Fruit fly (Drosophila melanogaster) whole organism, embryonic: ENCODE results near the gene 5-HT2B.
A peak's percentile ranks its signal among the peaks of the same experiment; 100 is the strongest.

Experiments used
- Ada2b ChIP-seq: fragments of 200-800 bp; sonication (Bioruptor generic); IDR thresholded peaks from 2 replicates; pipeline ENCODE4 v1.3.6; 2022; ENCODE audit warnings: missing biosample characterization, missing genetic modification characterization
- Adf1 ChIP-seq: fragments of 200-800 bp; sonication (Bioruptor generic); IDR thresholded peaks from 2 replicates; pipeline ENCODE4 v1.3.6; 2022; ENCODE audit warnings: missing biosample characterization, missing genetic modification characterization
- Awh ChIP-seq: fragments of 200-800 bp; sonication (Bioruptor generic); IDR thresholded peaks from 2 replicates; pipeline ENCODE4, ENCODE4 v1.3.6; 2022; ENCODE audit warnings: missing biosample characterization, missing genetic modification characterization
- B-H1 ChIP-seq: fragments of 200-800 bp; sonication (Bioruptor generic); IDR thresholded peaks from 3 replicates; pipeline ENCODE4 v1.3.6; 2022; ENCODE audit warnings: missing biosample characterization, missing genetic modification characterization
- B-H2 ChIP-seq: fragments of 200-800 bp; sonication (Bioruptor generic); optimal IDR thresholded peaks from 2 replicates; lab custom pipeline; 2018; ENCODE audit warnings: missing biosample characterization, mild to moderate bottlenecking, missing genetic modification characterization
- CG10366 ChIP-seq: fragments of 200-800 bp; sonication (Bioruptor generic); IDR thresholded peaks from 2 replicates; pipeline ENCODE4 v1.3.6; 2022; ENCODE audit warnings: missing biosample characterization, missing genetic modification characterization
- CG11560 ChIP-seq: fragments of 200-800 bp; sonication (Bioruptor generic); IDR thresholded peaks from 3 replicates; pipeline ENCODE4 v1.3.6; 2022; ENCODE audit warnings: missing biosample characterization, missing genetic modification characterization
- CG15696 ChIP-seq: fragments of 200-800 bp; sonication (Bioruptor generic); optimal IDR thresholded peaks from 2 replicates; lab custom pipeline; 2019; ENCODE audit warnings: missing biosample characterization, mild to moderate bottlenecking, missing genetic modification characterization, moderate library complexity
- CG17829 ChIP-seq: fragments of 200-800 bp; optimal IDR thresholded peaks from 2 replicates; lab custom pipeline; 2019; ENCODE audit warnings: missing biosample characterization, mild to moderate bottlenecking, missing genetic modification characterization, moderate library complexity
- CG34422 ChIP-seq: fragments of 200-800 bp; sonication (Bioruptor generic); IDR thresholded peaks from 3 replicates; pipeline ENCODE4 v1.3.6; 2022; ENCODE audit warnings: missing biosample characterization, missing genetic modification characterization
- CG3726 ChIP-seq: fragments of 200-800 bp; sonication (Bioruptor generic); IDR thresholded peaks from 3 replicates; pipeline ENCODE4, ENCODE4 v1.3.6; 2022; ENCODE audit warnings: missing biosample characterization, missing genetic modification characterization
- CG3995 ChIP-seq: fragments of 200-800 bp; sonication (Bioruptor generic); optimal IDR thresholded peaks from 3 replicates; lab custom pipeline; 2016; ENCODE audit warnings: missing biosample characterization, missing genetic modification characterization
- CG4854 ChIP-seq: fragments of 200-800 bp; sonication (Bioruptor generic); optimal IDR thresholded peaks from 2 replicates; lab custom pipeline; 2016; ENCODE audit warnings: missing biosample characterization, missing genetic modification characterization, inconsistent platforms
- CG6791 ChIP-seq: fragments of 200-800 bp; sonication (Bioruptor generic); IDR thresholded peaks from 3 replicates; pipeline ENCODE4 v1.3.6; 2022; ENCODE audit warnings: missing biosample characterization, missing genetic modification characterization; ENCODE audit not compliant: partially characterized antibody
- CG7556 ChIP-seq: fragments of 200-800 bp; sonication (Bioruptor generic); optimal IDR thresholded peaks from 2 replicates; lab custom pipeline; 2017; ENCODE audit warnings: missing biosample characterization, mild to moderate bottlenecking, missing genetic modification characterization
- CG8924 ChIP-seq: fragments of 200-800 bp; optimal IDR thresholded peaks from 3 replicates; lab custom pipeline; 2019; ENCODE audit warnings: missing biosample characterization, mild to moderate bottlenecking, missing genetic modification characterization, moderate library complexity
- CG9437 ChIP-seq: fragments of 200-800 bp; sonication (Bioruptor generic); optimal IDR thresholded peaks from 2 replicates; lab custom pipeline; 2018; ENCODE audit warnings: missing biosample characterization, mild to moderate bottlenecking, missing genetic modification characterization
- CG9876 ChIP-seq: fragments of 200-800 bp; sonication (Bioruptor generic); optimal IDR thresholded peaks from 2 replicates; lab custom pipeline; 2016; ENCODE audit warnings: missing biosample characterization, missing genetic modification characterization
- E2f1 ChIP-seq: fragments of 200-800 bp; sonication (Bioruptor generic); IDR thresholded peaks from 2 replicates; pipeline ENCODE4 v1.3.6; 2022; ENCODE audit warnings: missing biosample characterization, missing genetic modification characterization
- Fer1 ChIP-seq: fragments of 200-800 bp; sonication (Bioruptor generic); optimal IDR thresholded peaks from 2 replicates; lab custom pipeline; 2017; ENCODE audit warnings: missing biosample characterization, mild to moderate bottlenecking, missing genetic modification characterization
- Gug ChIP-seq: fragments of 200-800 bp; sonication (Bioruptor generic); IDR thresholded peaks from 4 replicates; pipeline ENCODE4 v1.3.6; 2022; ENCODE audit warnings: missing biosample characterization, missing genetic modification characterization
- HHEX ChIP-seq: fragments of 200-800 bp; sonication (Bioruptor generic); optimal IDR thresholded peaks from 3 replicates; lab custom pipeline; 2017; ENCODE audit warnings: missing biosample characterization, mild to moderate bottlenecking, missing genetic modification characterization, missing genetic modification reagents
- HLH4C ChIP-seq: fragments of 200-800 bp; sonication (Bioruptor generic); IDR thresholded peaks from 3 replicates; pipeline ENCODE4 v1.3.6; 2022; ENCODE audit warnings: missing biosample characterization, missing genetic modification characterization; ENCODE audit not compliant: partially characterized antibody
- HLH54F ChIP-seq: fragments of 200-800 bp; sonication (Bioruptor generic); optimal IDR thresholded peaks from 3 replicates; lab custom pipeline; 2016; ENCODE audit warnings: missing biosample characterization, missing genetic modification characterization
- Hr3 ChIP-seq: fragments of 200-800 bp; sonication (Bioruptor generic); optimal IDR thresholded peaks from 3 replicates; lab custom pipeline; 2016; ENCODE audit warnings: missing biosample characterization, missing genetic modification characterization
- Lhr ChIP-seq: fragments of 200-800 bp; sonication (Bioruptor generic); optimal IDR thresholded peaks from 3 replicates; lab custom pipeline; 2017; ENCODE audit warnings: mild to moderate bottlenecking, missing biosample characterization, missing genetic modification reagents, missing genetic modification characterization
- NFAT ChIP-seq: fragments of 200-800 bp; sonication (Bioruptor generic); IDR thresholded peaks from 2 replicates; pipeline ENCODE4 v1.3.6; 2022; ENCODE audit warnings: missing biosample characterization, missing genetic modification characterization
- Poxn ChIP-seq: fragments of 200-800 bp; sonication (Bioruptor generic); IDR thresholded peaks from 2 replicates; pipeline ENCODE4 v1.3.6; 2022; ENCODE audit warnings: missing biosample characterization, missing genetic modification characterization
- Sry-δ ChIP-seq: fragments of 200-800 bp; sonication (Bioruptor generic); optimal IDR thresholded peaks from 2 replicates; lab custom pipeline; 2016; ENCODE audit warnings: missing biosample characterization, missing genetic modification characterization
- Vsx1 ChIP-seq: fragments of 200-800 bp; sonication (Bioruptor generic); optimal IDR thresholded peaks from 2 replicates; lab custom pipeline; 2017; ENCODE audit warnings: missing biosample characterization, mild to moderate bottlenecking, missing genetic modification characterization, missing genetic modification reagents
- YL-1 ChIP-seq: fragments of 200-800 bp; sonication (Bioruptor generic); optimal IDR thresholded peaks from 3 replicates; lab custom pipeline; 2017; ENCODE audit warnings: missing biosample characterization, mild to moderate bottlenecking, missing genetic modification characterization
- bab2 ChIP-seq: fragments of 200-800 bp; sonication (Bioruptor generic); optimal IDR thresholded peaks from 2 replicates; lab custom pipeline; 2016; ENCODE audit warnings: missing biosample characterization, missing genetic modification characterization
- chn ChIP-seq: fragments of 200-800 bp; sonication (Bioruptor generic); optimal IDR thresholded peaks from 2 replicates; lab custom pipeline; 2016; ENCODE audit warnings: missing biosample characterization, missing genetic modification characterization
- ci ChIP-seq: fragments of 200-800 bp; sonication (Bioruptor generic); IDR thresholded peaks from 3 replicates; pipeline ENCODE4 v1.3.6; 2022; ENCODE audit warnings: missing biosample characterization, missing genetic modification characterization
- crc ChIP-seq: fragments of 200-800 bp; sonication (Bioruptor generic); optimal IDR thresholded peaks from 2 replicates; lab custom pipeline; 2016; ENCODE audit warnings: missing biosample characterization, missing genetic modification characterization
- dati ChIP-seq: fragments of 200-800 bp; sonication (Bioruptor generic); IDR thresholded peaks from 2 replicates; pipeline ENCODE4 v1.3.6; 2022; ENCODE audit warnings: missing biosample characterization, missing genetic modification characterization
- ewg ChIP-seq: fragments of 200-800 bp; sonication (Bioruptor generic); optimal IDR thresholded peaks from 3 replicates; lab custom pipeline; 2017; ENCODE audit warnings: mild to moderate bottlenecking, missing biosample characterization, missing genetic modification reagents, missing genetic modification characterization
- gem ChIP-seq: fragments of 200-800 bp; sonication (Bioruptor generic); optimal IDR thresholded peaks from 2 replicates; lab custom pipeline; 2019; ENCODE audit warnings: missing biosample characterization, mild to moderate bottlenecking, missing genetic modification characterization, moderate library complexity
- ham ChIP-seq: fragments of 200-800 bp; sonication (Bioruptor generic); IDR thresholded peaks from 2 replicates; pipeline ENCODE4 v1.3.6; 2022; ENCODE audit warnings: missing biosample characterization, missing genetic modification characterization
- hkb ChIP-seq, 2 experiments: fragments of 200-800 bp in 1 of 2; fragments of >200 bp in 1 of 2; sonication (Bioruptor generic) in 1 of 2; IDR thresholded peaks in 1 of 2; optimal IDR thresholded peaks in 1 of 2; 2 replicates each; pipeline versions ENCODE4 v1.3.6 to Lab custom; 2017 to 2022; ENCODE audit warnings: missing biosample characterization in 1 of 2, missing genetic modification characterization in 1 of 2
- jigr1 ChIP-seq: fragments of 200-800 bp; sonication (Bioruptor generic); IDR thresholded peaks from 3 replicates; pipeline ENCODE4 v1.3.6; 2022; ENCODE audit warnings: missing biosample characterization, missing genetic modification characterization
- mirr ChIP-seq: fragments of 200-800 bp; sonication (Bioruptor generic); optimal IDR thresholded peaks from 3 replicates; lab custom pipeline; 2018; ENCODE audit warnings: missing biosample characterization, mild to moderate bottlenecking, missing genetic modification characterization
- oc ChIP-seq: fragments of 200-800 bp; sonication (Bioruptor generic); optimal IDR thresholded peaks from 2 replicates; lab custom pipeline; 2018; ENCODE audit warnings: missing biosample characterization, mild to moderate bottlenecking, missing genetic modification characterization, moderate library complexity
- odd ChIP-seq: fragments of 200-800 bp; sonication (Bioruptor generic); optimal IDR thresholded peaks from 2 replicates; lab custom pipeline; 2017; ENCODE audit warnings: missing biosample characterization, mild to moderate bottlenecking, missing genetic modification characterization
- p53 ChIP-seq: fragments of 200-800 bp; sonication (Bioruptor generic); optimal IDR thresholded peaks from 2 replicates; lab custom pipeline; 2016; ENCODE audit warnings: missing biosample characterization, missing genetic modification characterization
- scrt ChIP-seq: fragments of 200-800 bp; sonication (Bioruptor generic); optimal IDR thresholded peaks from 2 replicates; lab custom pipeline; 2018; ENCODE audit warnings: missing biosample characterization, mild to moderate bottlenecking, missing genetic modification characterization, moderate library complexity
- sna ChIP-seq: fragments of 200-800 bp; sonication (Bioruptor generic); IDR thresholded peaks from 2 replicates; pipeline ENCODE4 v1.3.6; 2022; ENCODE audit warnings: missing biosample characterization, missing genetic modification characterization; ENCODE audit not compliant: partially characterized antibody
- vfl ChIP-seq: fragments of 200-800 bp; sonication (Bioruptor generic); optimal IDR thresholded peaks from 2 replicates; lab custom pipeline; 2016; ENCODE audit warnings: missing biosample characterization, missing genetic modification characterization
- wdn ChIP-seq: fragments of 200-800 bp; sonication (Bioruptor generic); IDR thresholded peaks from 2 replicates; pipeline ENCODE4 v1.3.6; 2022; ENCODE audit warnings: missing biosample characterization, missing genetic modification characterization
- zen ChIP-seq: fragments of 200-800 bp; sonication (Bioruptor generic); optimal IDR thresholded peaks from 3 replicates; lab custom pipeline; 2018; ENCODE audit warnings: missing biosample characterization, mild to moderate bottlenecking, missing genetic modification characterization, moderate library complexity
- zfh1 ChIP-seq: fragments of 200-800 bp; sonication (Bioruptor generic); IDR thresholded peaks from 3 replicates; pipeline ENCODE4 v1.3.6; 2022; ENCODE audit warnings: missing biosample characterization, missing genetic modification characterization

Gene 5-HT2B

DNA sequence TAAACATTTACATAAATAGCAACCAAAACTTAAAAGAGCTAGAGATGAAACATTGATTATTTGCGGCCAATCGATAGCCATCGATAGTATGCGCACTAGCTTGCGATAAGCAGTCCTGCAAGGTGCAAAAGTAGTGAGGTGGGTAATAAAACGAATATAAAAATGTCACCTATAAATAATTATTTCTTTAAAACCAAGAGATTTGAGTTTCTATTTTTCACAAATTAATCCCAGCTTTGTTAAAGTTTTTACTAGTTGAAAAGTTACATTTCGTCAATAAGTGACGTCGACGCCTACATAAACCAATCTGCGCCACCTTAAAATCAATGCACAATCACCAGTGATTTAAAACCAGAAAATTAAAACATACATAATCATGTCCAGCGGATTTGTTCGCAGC lies 72.7 kb downstream of the 5-HT2B start, which contains the start of the genes Mkk4 and SLIRP2 (continued):
- peak; percentile 100 for TF ChIP-seq gem (tag; lab: Kevin White, UChicago)
- TF ChIP-seq zen (tag; lab: Kevin White, UChicago) = peak; percentile 99
- peak; percentile 98 for TF ChIP-seq odd (GFP tag; lab: Kevin White, UChicago)
- TF ChIP-seq CG4854 (GFP tag; lab: Kevin White, UChicago) = peak; percentile 98
- peak; percentile 94 for TF ChIP-seq CG11560 (tag; lab: Robert Waterston, UW)
- TF ChIP-seq CG7556 (GFP tag; lab: Kevin White, UChicago) = peak; percentile 98
- peak; percentile 98 for TF ChIP-seq HHEX (GFP tag; lab: Kevin White, UChicago)
- TF ChIP-seq Poxn (GFP tag; lab: Robert Waterston, UW) = peak; percentile 97
- TF ChIP-seq oc (tag; lab: Kevin White, UChicago) = peak; percentile 99
- peak; percentile 95 for TF ChIP-seq CG9437
- TF ChIP-seq crc = peak; percentile 95
- peak; percentile 98 for TF ChIP-seq YL-1
- peak; percentile 98 for TF ChIP-seq B-H2
- peak; percentile 97 for TF ChIP-seq mirr (GFP tag; lab: Kevin White, UChicago)
- TF ChIP-seq CG3726 = peak; percentile 98
- TF ChIP-seq ham = peak; percentile 97
- TF ChIP-seq scrt (GFP tag; lab: Kevin White, UChicago) = peak; percentile 95
- TF ChIP-seq vfl (GFP tag; lab: Kevin White, UChicago) = peak; percentile 99
- TF ChIP-seq Adf1 (GFP tag; lab: Robert Waterston, UW) = peak; percentile 89
- peak; percentile 99 for TF ChIP-seq CG8924
- peak; percentile 99 for TF ChIP-seq chn (GFP tag; lab: Kevin White, UChicago)
- TF ChIP-seq ci = peak; percentile 99
- TF ChIP-seq NFAT (GFP tag; lab: Robert Waterston, UW) = peak; percentile 98
- TF ChIP-seq CG15696 (tag; lab: Kevin White, UChicago) = peak; percentile 99
- TF ChIP-seq CG3995 = peak; percentile 89
- peak; percentile 98 for TF ChIP-seq ewg
- peak; percentile 99 for TF ChIP-seq zfh1 (GFP tag; lab: Robert Waterston, UW)
- peak; percentile 97 for TF ChIP-seq Lhr (GFP tag; lab: Kevin White, UChicago)
- TF ChIP-seq dati (GFP tag; lab: Robert Waterston, UW) = peak; percentile 98
- peak; percentile 99 for TF ChIP-seq Awh (GFP tag; lab: Robert Waterston, UW)
- TF ChIP-seq bab2 (GFP tag; lab: Kevin White, UChicago) = peak; percentile 99
- TF ChIP-seq sna (GFP tag; lab: Robert Waterston, UW) = peak; percentile 83
- peak; percentile 95 for TF ChIP-seq Vsx1
- peak; percentile 97 for TF ChIP-seq jigr1
- peak; percentile 99 for TF ChIP-seq Hr3 (GFP tag; lab: Kevin White, UChicago)
- TF ChIP-seq CG34422 (GFP tag; lab: Robert Waterston, UW) = peak; percentile 99
- TF ChIP-seq B-H1 (GFP tag; lab: Robert Waterston, UW) = peak; percentile 98
- peak; percentile 99 for TF ChIP-seq CG17829 (tag; lab: Kevin White, UChicago)
- TF ChIP-seq p53 = peak; percentile 97
- TF ChIP-seq HLH54F (GFP tag; lab: Kevin White, UChicago) = peak; percentile 99
- TF ChIP-seq Sry-δ (GFP tag; lab: Kevin White, UChicago) = peak; percentile 99
- peak; percentile 99 for TF ChIP-seq E2f1 (GFP tag; lab: Robert Waterston, UW)
- TF ChIP-seq hkb (optimal IDR thresholded peaks at IDR 0.05; lab: Kevin White, UChicago) = peak; percentile 69
- TF ChIP-seq hkb (GFP tag; IDR thresholded peaks at IDR 0.05; lab: Robert Waterston, UW) = peak; percentile 99
- peak; percentile 99 for TF ChIP-seq CG10366 (GFP tag; lab: Robert Waterston, UW)
- peak; percentile 97 for TF ChIP-seq CG9876 (GFP tag; lab: Kevin White, UChicago)
- TF ChIP-seq Gug (GFP tag; lab: Robert Waterston, UW) = peak; percentile 98
- TF ChIP-seq Fer1 (GFP tag; lab: Kevin White, UChicago) = peak; percentile 98
- TF ChIP-seq wdn (GFP tag; lab: Robert Waterston, UW) = peak; percentile 98
- peak; percentile 84 for TF ChIP-seq CG6791 (GFP tag; lab: Robert Waterston, UW)
- TF ChIP-seq Ada2b = peak; percentile 99
- TF ChIP-seq HLH4C (GFP tag; lab: Robert Waterston, UW) = peak; percentile 80
